Worm (Caenorhabditis elegans) whole organism, early embryonic: ENCODE results near the gene adh-5.

Source experiments
- B0310.2 ChIP-seq: sonication (generic microtip); optimal IDR thresholded peaks from 2 replicates; lab custom pipeline; 2016; ENCODE audit warnings: mild to moderate bottlenecking, missing genetic modification characterization, missing compliant biosample characterization
- F13C5.2 ChIP-seq: sonication (generic microtip); optimal IDR thresholded peaks from 2 replicates; lab custom pipeline; 2017; ENCODE audit warnings: mild to moderate bottlenecking, missing genetic modification characterization, inconsistent platforms, missing compliant biosample characterization
- aly-1 ChIP-seq: sonication (generic microtip); optimal IDR thresholded peaks from 2 replicates; lab custom pipeline; 2016; ENCODE audit warnings: missing genetic modification characterization, missing compliant biosample characterization
- ama-1 ChIP-seq: fragments of 150-350 bp; optimal IDR thresholded peaks from 2 replicates; lab custom pipeline; 2014
- ceh-13 ChIP-seq: fragments of 200-800 bp; sonication (Bioruptor generic); optimal IDR thresholded peaks from 2 replicates; lab custom pipeline; 2018; ENCODE audit warnings: mild to moderate bottlenecking, missing genetic modification characterization, missing compliant biosample characterization
- ceh-36 ChIP-seq: sonication (generic microtip); optimal IDR thresholded peaks from 2 replicates; lab custom pipeline; 2016; ENCODE audit warnings: missing genetic modification characterization, inconsistent platforms, missing compliant biosample characterization
- ets-7 ChIP-seq: sonication (generic microtip); optimal IDR thresholded peaks from 2 replicates; lab custom pipeline; 2016; ENCODE audit warnings: missing genotype, missing genetic modification characterization, missing compliant biosample characterization
- flt-1 ChIP-seq: fragments of 200-800 bp; sonication (Bioruptor generic); IDR thresholded peaks from 2 replicates; pipeline ENCODE4 v1.3.6; 2022; ENCODE audit warnings: missing genetic modification characterization, missing compliant biosample characterization
- hmbx-1 ChIP-seq: sonication (generic microtip); optimal IDR thresholded peaks from 2 replicates; lab custom pipeline; 2016; ENCODE audit warnings: mild to moderate bottlenecking, missing genetic modification characterization, missing compliant biosample characterization
- hmg-4 ChIP-seq: fragments of 200-800 bp; sonication (Bioruptor generic); optimal IDR thresholded peaks from 2 replicates; lab custom pipeline; 2018; ENCODE audit warnings: mild to moderate bottlenecking, missing genetic modification characterization, missing compliant biosample characterization
- hnd-1 ChIP-seq: sonication (generic microtip); optimal IDR thresholded peaks from 2 replicates; lab custom pipeline; 2016; ENCODE audit warnings: missing genetic modification characterization, missing compliant biosample characterization
- pes-1 ChIP-seq: fragments of 200-800 bp; sonication (Bioruptor generic); IDR thresholded peaks from 2 replicates; pipeline ENCODE4 v1.3.6; 2022; ENCODE audit warnings: missing genetic modification reagents, missing genetic modification characterization, missing compliant biosample characterization
- scrt-1 ChIP-seq: fragments of 200-800 bp; sonication (Bioruptor generic); IDR thresholded peaks from 2 replicates; pipeline ENCODE4 v1.3.6; 2022; ENCODE audit warnings: missing genetic modification characterization, missing compliant biosample characterization
- sea-1 ChIP-seq: fragments of 200-800 bp; sonication (Bioruptor generic); conservative IDR thresholded peaks from 2 replicates; pipeline ENCODE4 v1.3.6; 2022; ENCODE audit warnings: missing genetic modification characterization, missing compliant biosample characterization
- tbx-11 ChIP-seq: fragments of 200-800 bp; sonication (Bioruptor generic); IDR thresholded peaks from 2 replicates; pipeline ENCODE4 v1.3.6; 2022; ENCODE audit warnings: missing genetic modification characterization, missing compliant biosample characterization
- tbx-37 ChIP-seq: fragments of 200-800 bp; sonication (Bioruptor generic); conservative IDR thresholded peaks from 2 replicates; pipeline ENCODE4 v1.3.6; 2022; ENCODE audit warnings: missing genetic modification reagents, missing genetic modification characterization, missing compliant biosample characterization
- tra-4 ChIP-seq: sonication (generic microtip); optimal IDR thresholded peaks from 2 replicates; lab custom pipeline; 2017; ENCODE audit warnings: missing genetic modification characterization, missing compliant biosample characterization

Gene adh-5

ce11 chrV:908681-909080 lies 2.9 kb upstream of the adh-5 start:
- TF ChIP-seq aly-1: no peak
- TF ChIP-seq ceh-36 (tag; lab: Kevin White, UChicago): no peak
- TF ChIP-seq hmg-4: no peak

- no peak for TF ChIP-seq ama-1 (lab: Kevin White, UChicago)
- TF ChIP-seq tbx-37: no peak
- no peak for TF ChIP-seq ets-7 (tag; lab: Kevin White, UChicago)
- TF ChIP-seq tra-4 (tag; lab: Kevin White, UChicago): no peak
- TF ChIP-seq hmg-4: no peak
- TF ChIP-seq ceh-13: no peak
- no peak for TF ChIP-seq F13C5.2 (tag; lab: Kevin White, UChicago)
- no peak for TF ChIP-seq tbx-11
- no peak for TF ChIP-seq sea-1 (GFP tag; lab: Robert Waterston, UW)
- TF ChIP-seq flt-1 (GFP tag; lab: Robert Waterston, UW): no peak
- no peak for TF ChIP-seq B0310.2 (tag; lab: Kevin White, UChicago)
- no peak for TF ChIP-seq ceh-36 (tag; lab: Kevin White, UChicago)
- no peak for TF ChIP-seq pes-1 (GFP tag; lab: Robert Waterston, UW)
- TF ChIP-seq hnd-1: no peak
Measured at ce11 chrV:910588-910987, 986 bp upstream of the adh-5 start.

- no peak for TF ChIP-seq ceh-36 (tag; lab: Kevin White, UChicago)
- TF ChIP-seq hmbx-1 (tag; lab: Kevin White, UChicago): no peak
- TF ChIP-seq ceh-13: no peak
- no peak for TF ChIP-seq flt-1 (GFP tag; lab: Robert Waterston, UW)
- TF ChIP-seq ets-7 (tag; lab: Kevin White, UChicago): no peak
- no peak for TF ChIP-seq F13C5.2 (tag; lab: Kevin White, UChicago)
- TF ChIP-seq B0310.2 (tag; lab: Kevin White, UChicago): no peak
- no peak for TF ChIP-seq hnd-1
- TF ChIP-seq ama-1 (lab: Kevin White, UChicago): no peak
- TF ChIP-seq aly-1: no peak
- TF ChIP-seq sea-1 (GFP tag; lab: Robert Waterston, UW): no peak
Measured at ce11 chrV:915716-916115, 4.1 kb downstream of the adh-5 start.

- no peak for TF ChIP-seq B0310.2 (tag; lab: Kevin White, UChicago)
- no peak for TF ChIP-seq sea-1 (GFP tag; lab: Robert Waterston, UW)
- TF ChIP-seq hnd-1: no peak
- no peak for TF ChIP-seq tra-4 (tag; lab: Kevin White, UChicago)
- no peak for TF ChIP-seq ets-7 (tag; lab: Kevin White, UChicago)
- no peak for TF ChIP-seq ceh-13
- TF ChIP-seq hmg-4: no peak
- TF ChIP-seq hmbx-1 (tag; lab: Kevin White, UChicago): no peak
- TF ChIP-seq tbx-37: no peak
- no peak for TF ChIP-seq F13C5.2 (tag; lab: Kevin White, UChicago)
Measured at ce11 chrV:917488-917887, 5.9 kb downstream of the adh-5 start, which contains the start of gene H24K24.2. Gene H24K24.2, plus strand, starts transcription at chrV:917788.

- TF ChIP-seq ama-1 (lab: Kevin White, UChicago) (no peak), scrt-1 (GFP tag; lab: Robert Waterston, UW) (no peak), hmg-4 (no peak), tbx-11 (no peak), B0310.2 (tag; lab: Kevin White, UChicago) (no peak), ceh-36 (tag; lab: Kevin White, UChicago) (no peak), tra-4 (tag; lab: Kevin White, UChicago) (no peak), hnd-1 (no peak), aly-1 (no peak), hmbx-1 (tag; lab: Kevin White, UChicago) (no peak), tbx-37 (no peak), ceh-13 (no peak), sea-1 (GFP tag; lab: Robert Waterston, UW) (no peak), flt-1 (GFP tag; lab: Robert Waterston, UW) (no peak), pes-1 (GFP tag; lab: Robert Waterston, UW) (no peak), F13C5.2 (tag; lab: Kevin White, UChicago) (no peak), ets-7 (tag; lab: Kevin White, UChicago) (no peak)
Measured at ce11 chrV:939341-939740, 27.8 kb downstream of the adh-5 start.

ce11 chrV:942556-942955 lies 31.0 kb downstream of the adh-5 start:
- no peak for TF ChIP-seq aly-1
- TF ChIP-seq tra-4 (tag; lab: Kevin White, UChicago): no peak
- TF ChIP-seq sea-1 (GFP tag; lab: Robert Waterston, UW): no peak
- no peak for TF ChIP-seq hmg-4

ce11 chrV:945144-945543 lies 33.6 kb downstream of the adh-5 start, which contains the start of gene Y50D4C.3:
Gene Y50D4C.3, minus strand, starts transcription at chrV:945244.
- TF ChIP-seq pes-1 (GFP tag; lab: Robert Waterston, UW) (no peak), tra-4 (tag; lab: Kevin White, UChicago) (no peak), ets-7 (tag; lab: Kevin White, UChicago) (no peak), F13C5.2 (tag; lab: Kevin White, UChicago) (no peak), sea-1 (GFP tag; lab: Robert Waterston, UW) (no peak), tbx-11 (no peak), flt-1 (GFP tag; lab: Robert Waterston, UW) (no peak), hnd-1 (no peak), ceh-13 (no peak), hmbx-1 (tag; lab: Kevin White, UChicago) (no peak)

ce11 chrV:945828-946227 lies 34.3 kb downstream of the adh-5 start:
- TF ChIP-seq hmbx-1 (tag; lab: Kevin White, UChicago) (no peak), sea-1 (GFP tag; lab: Robert Waterston, UW) (no peak), hnd-1 (no peak)
